Worm (Caenorhabditis elegans) whole organism, early embryonic: ENCODE measurements around the gene sri-60.
A peak's percentile ranks its signal among the peaks of the same experiment; 100 is the strongest.

ENCODE experiments used
- B0310.2 ChIP-seq: sonication (generic microtip); optimal IDR thresholded peaks from 2 replicates; lab custom pipeline; 2016; ENCODE audit warnings: mild to moderate bottlenecking, missing genetic modification characterization, missing compliant biosample characterization
- F13C5.2 ChIP-seq: sonication (generic microtip); optimal IDR thresholded peaks from 2 replicates; lab custom pipeline; 2017; ENCODE audit warnings: mild to moderate bottlenecking, missing genetic modification characterization, inconsistent platforms, missing compliant biosample characterization
- aly-1 ChIP-seq: sonication (generic microtip); optimal IDR thresholded peaks from 2 replicates; lab custom pipeline; 2016; ENCODE audit warnings: missing genetic modification characterization, missing compliant biosample characterization
- ama-1 ChIP-seq: fragments of 150-350 bp; optimal IDR thresholded peaks from 2 replicates; lab custom pipeline; 2014
- ceh-13 ChIP-seq: fragments of 200-800 bp; sonication (Bioruptor generic); optimal IDR thresholded peaks from 2 replicates; lab custom pipeline; 2018; ENCODE audit warnings: mild to moderate bottlenecking, missing genetic modification characterization, missing compliant biosample characterization
- ceh-36 ChIP-seq: sonication (generic microtip); optimal IDR thresholded peaks from 2 replicates; lab custom pipeline; 2016; ENCODE audit warnings: missing genetic modification characterization, inconsistent platforms, missing compliant biosample characterization
- ets-7 ChIP-seq: sonication (generic microtip); optimal IDR thresholded peaks from 2 replicates; lab custom pipeline; 2016; ENCODE audit warnings: missing genotype, missing genetic modification characterization, missing compliant biosample characterization
- flt-1 ChIP-seq: fragments of 200-800 bp; sonication (Bioruptor generic); IDR thresholded peaks from 2 replicates; pipeline ENCODE4 v1.3.6; 2022; ENCODE audit warnings: missing genetic modification characterization, missing compliant biosample characterization
- hmbx-1 ChIP-seq: sonication (generic microtip); optimal IDR thresholded peaks from 2 replicates; lab custom pipeline; 2016; ENCODE audit warnings: mild to moderate bottlenecking, missing genetic modification characterization, missing compliant biosample characterization
- hmg-4 ChIP-seq: fragments of 200-800 bp; sonication (Bioruptor generic); optimal IDR thresholded peaks from 2 replicates; lab custom pipeline; 2018; ENCODE audit warnings: mild to moderate bottlenecking, missing genetic modification characterization, missing compliant biosample characterization
- hnd-1 ChIP-seq: sonication (generic microtip); optimal IDR thresholded peaks from 2 replicates; lab custom pipeline; 2016; ENCODE audit warnings: missing genetic modification characterization, missing compliant biosample characterization
- pes-1 ChIP-seq: fragments of 200-800 bp; sonication (Bioruptor generic); IDR thresholded peaks from 2 replicates; pipeline ENCODE4 v1.3.6; 2022; ENCODE audit warnings: missing genetic modification reagents, missing genetic modification characterization, missing compliant biosample characterization
- scrt-1 ChIP-seq: fragments of 200-800 bp; sonication (Bioruptor generic); IDR thresholded peaks from 2 replicates; pipeline ENCODE4 v1.3.6; 2022; ENCODE audit warnings: missing genetic modification characterization, missing compliant biosample characterization
- sea-1 ChIP-seq: fragments of 200-800 bp; sonication (Bioruptor generic); conservative IDR thresholded peaks from 2 replicates; pipeline ENCODE4 v1.3.6; 2022; ENCODE audit warnings: missing genetic modification characterization, missing compliant biosample characterization
- tbx-11 ChIP-seq: fragments of 200-800 bp; sonication (Bioruptor generic); IDR thresholded peaks from 2 replicates; pipeline ENCODE4 v1.3.6; 2022; ENCODE audit warnings: missing genetic modification characterization, missing compliant biosample characterization
- tbx-37 ChIP-seq: fragments of 200-800 bp; sonication (Bioruptor generic); conservative IDR thresholded peaks from 2 replicates; pipeline ENCODE4 v1.3.6; 2022; ENCODE audit warnings: missing genetic modification reagents, missing genetic modification characterization, missing compliant biosample characterization
- tra-4 ChIP-seq: sonication (generic microtip); optimal IDR thresholded peaks from 2 replicates; lab custom pipeline; 2017; ENCODE audit warnings: missing genetic modification characterization, missing compliant biosample characterization

sri-60 gene

ce11 chrII:2736938-2737337 is 34.3 kb upstream of the sri-60 start:
- TF ChIP-seq tbx-37 (GFP tag; lab: Robert Waterston, UW) (no peak), flt-1 (GFP tag; lab: Robert Waterston, UW) (no peak), ets-7 (tag; lab: Kevin White, UChicago) (no peak), hnd-1 (tag; lab: Kevin White, UChicago) (no peak), F13C5.2 (no peak), ceh-13 (GFP tag; lab: Kevin White, UChicago) (no peak), ceh-36 (tag; lab: Kevin White, UChicago) (no peak), pes-1 (GFP tag; lab: Robert Waterston, UW) (no peak), B0310.2 (tag; lab: Kevin White, UChicago) (no peak), aly-1 (tag; lab: Kevin White, UChicago) (no peak), tbx-11 (GFP tag; lab: Robert Waterston, UW) (no peak), hmg-4 (no peak), scrt-1 (GFP tag; lab: Robert Waterston, UW) (no peak), hmbx-1 (tag; lab: Kevin White, UChicago) (no peak), tra-4 (no peak), sea-1 (GFP tag; lab: Robert Waterston, UW) (no peak), ama-1 (no peak)

ce11 chrII:2736156-2736728 is 33.6 kb upstream of the sri-60 start, which contains the start of gene T05A8.8:
Gene T05A8.8 (plus strand): TSS chrII:2736678.
- TF ChIP-seq ama-1 (no peak), ceh-36 (tag; lab: Kevin White, UChicago) (no peak), F13C5.2 (no peak), tbx-37 (GFP tag; lab: Robert Waterston, UW) (no peak), hmbx-1 (tag; lab: Kevin White, UChicago) (no peak), flt-1 (GFP tag; lab: Robert Waterston, UW) (no peak), sea-1 (GFP tag; lab: Robert Waterston, UW) (no peak), hnd-1 (tag; lab: Kevin White, UChicago) (no peak), pes-1 (GFP tag; lab: Robert Waterston, UW) (no peak), tbx-11 (GFP tag; lab: Robert Waterston, UW) (no peak), ceh-13 (GFP tag; lab: Kevin White, UChicago) (no peak), ets-7 (tag; lab: Kevin White, UChicago) (no peak), tra-4 (no peak), scrt-1 (GFP tag; lab: Robert Waterston, UW) (no peak), hmg-4 (no peak), aly-1 (tag; lab: Kevin White, UChicago) (no peak)

- no peak for TF ChIP-seq scrt-1 (GFP tag; lab: Robert Waterston, UW)
- no peak for TF ChIP-seq ama-1
- no peak for TF ChIP-seq flt-1 (GFP tag; lab: Robert Waterston, UW)
- TF ChIP-seq hmg-4 = no peak
- TF ChIP-seq tbx-11 (GFP tag; lab: Robert Waterston, UW) = no peak
- TF ChIP-seq ets-7 (tag; lab: Kevin White, UChicago) = no peak
- TF ChIP-seq ceh-36 (tag; lab: Kevin White, UChicago) = no peak
- TF ChIP-seq B0310.2 (tag; lab: Kevin White, UChicago) = no peak
- no peak for TF ChIP-seq tra-4
Observed at ce11 chrII:2735644-2736043, 33.0 kb upstream of the sri-60 start.

DNA sequence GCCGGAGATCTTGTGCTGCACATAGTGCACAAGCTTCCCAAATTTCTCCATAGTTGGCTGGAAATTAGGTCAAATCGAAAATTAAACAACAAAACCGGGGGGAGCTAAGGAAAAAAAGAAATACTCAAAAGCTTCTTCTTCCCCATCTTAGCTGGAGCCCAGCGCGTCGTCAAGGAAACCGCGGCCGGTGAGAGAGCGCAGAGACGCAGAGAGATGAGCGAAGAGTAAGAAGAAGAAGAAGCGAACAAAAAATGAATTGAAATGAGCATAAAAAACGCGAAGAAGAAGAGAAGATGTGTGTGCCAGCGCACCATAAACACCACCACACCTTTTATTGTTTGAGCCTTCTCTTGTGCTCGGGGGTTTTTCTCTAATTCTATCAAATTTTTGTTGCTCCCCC is 32.5 kb upstream of the sri-60 start, which contains the start of gene wdr-31:
wdr-31 (minus strand) TSS at position 101 of the 400 bp plus-strand sequence.
- TF ChIP-seq flt-1 (GFP tag; lab: Robert Waterston, UW) = no peak
- TF ChIP-seq tra-4 = no peak
- TF ChIP-seq ceh-13 (GFP tag; lab: Kevin White, UChicago) = no peak
- TF ChIP-seq tbx-37 (GFP tag; lab: Robert Waterston, UW) = no peak
- TF ChIP-seq hmbx-1 (tag; lab: Kevin White, UChicago) = no peak
- TF ChIP-seq ceh-36 (tag; lab: Kevin White, UChicago) = no peak
- no peak for TF ChIP-seq pes-1 (GFP tag; lab: Robert Waterston, UW)
- TF ChIP-seq sea-1 (GFP tag; lab: Robert Waterston, UW) = no peak
- no peak for TF ChIP-seq ets-7 (tag; lab: Kevin White, UChicago)
- no peak for TF ChIP-seq ama-1

DNA sequence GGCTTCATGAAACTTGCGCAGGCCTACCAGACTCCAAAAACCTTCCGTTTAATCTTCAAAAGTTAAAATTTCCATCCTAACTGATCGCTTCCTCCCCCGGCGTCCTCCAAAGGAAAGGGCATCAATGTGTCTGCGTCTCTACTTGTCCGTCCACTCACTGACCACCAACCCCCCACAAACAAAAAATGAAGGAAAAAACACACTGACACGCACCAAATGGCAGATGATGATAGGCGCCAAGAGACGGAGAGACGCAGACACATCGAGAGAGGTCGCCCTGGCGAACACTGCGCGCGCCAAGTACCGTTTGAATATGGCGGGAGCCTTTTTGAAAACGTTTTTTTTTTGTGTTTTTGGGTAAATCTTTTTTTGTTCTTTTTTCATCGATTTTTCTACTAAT is 32.1 kb upstream of the sri-60 start:
- TF ChIP-seq scrt-1 (GFP tag; lab: Robert Waterston, UW) (0 out of 2 replicates have a peak, but pooled peaks have one; percentile 27), aly-1 (tag; lab: Kevin White, UChicago) (no peak)

DNA sequence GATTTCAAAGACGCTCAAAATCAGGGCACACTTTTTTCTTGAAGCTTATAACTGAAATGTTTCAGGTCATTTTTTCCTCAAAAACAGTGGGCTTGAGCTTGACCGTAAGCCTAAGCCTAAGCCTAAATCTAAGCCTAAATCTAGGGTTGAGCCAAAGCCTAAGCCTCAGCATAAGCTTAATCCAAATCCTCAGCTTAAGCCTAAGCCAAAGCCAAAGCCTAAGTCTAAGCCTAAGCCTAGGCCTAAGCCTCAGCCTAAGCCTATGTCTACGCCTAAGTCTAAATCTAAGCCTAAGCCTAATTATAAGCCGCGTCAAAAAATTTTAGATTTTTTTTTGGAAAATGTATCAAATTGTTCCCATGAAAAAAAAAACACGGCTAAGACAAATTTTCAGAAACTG is 31.6 kb upstream of the sri-60 start:
- TF ChIP-seq hmg-4 (no peak), ceh-36 (tag; lab: Kevin White, UChicago) (peak; percentile 66)

ce11 chrII:2730647-2731046 is 28.0 kb upstream of the sri-60 start:
- TF ChIP-seq ceh-36 (tag; lab: Kevin White, UChicago) (no peak), aly-1 (tag; lab: Kevin White, UChicago) (no peak), sea-1 (GFP tag; lab: Robert Waterston, UW) (no peak), hmg-4 (no peak), ets-7 (tag; lab: Kevin White, UChicago) (no peak), hnd-1 (tag; lab: Kevin White, UChicago) (no peak), scrt-1 (GFP tag; lab: Robert Waterston, UW) (no peak), tbx-11 (GFP tag; lab: Robert Waterston, UW) (no peak)

DNA sequence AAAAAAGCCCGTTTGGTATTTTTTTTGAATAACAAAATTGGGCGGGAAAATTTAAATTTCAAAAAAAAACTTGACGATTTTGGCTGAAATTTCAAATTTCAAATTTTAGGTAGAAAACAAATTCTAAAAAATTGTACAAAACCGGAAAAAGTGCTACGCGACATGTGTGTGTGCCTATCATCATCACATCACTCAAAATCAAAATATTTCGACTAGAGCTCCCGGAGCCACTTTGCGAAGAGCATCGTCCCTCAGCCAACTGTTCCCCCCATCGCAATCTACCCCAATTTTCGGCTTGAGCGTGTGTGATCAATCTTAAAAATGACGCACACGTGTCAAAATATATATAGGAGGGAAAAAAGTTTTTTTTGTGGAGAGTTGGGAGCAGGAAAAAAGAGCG is 24.1 kb upstream of the sri-60 start:
- TF ChIP-seq tra-4 (no peak), tbx-37 (GFP tag; lab: Robert Waterston, UW) (no peak), F13C5.2 (no peak), ama-1 (no peak), tbx-11 (GFP tag; lab: Robert Waterston, UW) (no peak), scrt-1 (GFP tag; lab: Robert Waterston, UW) (no peak), ceh-13 (GFP tag; lab: Kevin White, UChicago) (no peak), pes-1 (GFP tag; lab: Robert Waterston, UW) (no peak), hmg-4 (no peak), hnd-1 (tag; lab: Kevin White, UChicago) (no peak), flt-1 (GFP tag; lab: Robert Waterston, UW) (no peak), B0310.2 (tag; lab: Kevin White, UChicago) (no peak), sea-1 (GFP tag; lab: Robert Waterston, UW) (no peak), aly-1 (tag; lab: Kevin White, UChicago) (no peak), hmbx-1 (tag; lab: Kevin White, UChicago) (no peak), ets-7 (tag; lab: Kevin White, UChicago) (no peak), ceh-36 (tag; lab: Kevin White, UChicago) (no peak)
